Worm (Caenorhabditis elegans): ENCODE data around the gene F47B10.5.

DNA sequence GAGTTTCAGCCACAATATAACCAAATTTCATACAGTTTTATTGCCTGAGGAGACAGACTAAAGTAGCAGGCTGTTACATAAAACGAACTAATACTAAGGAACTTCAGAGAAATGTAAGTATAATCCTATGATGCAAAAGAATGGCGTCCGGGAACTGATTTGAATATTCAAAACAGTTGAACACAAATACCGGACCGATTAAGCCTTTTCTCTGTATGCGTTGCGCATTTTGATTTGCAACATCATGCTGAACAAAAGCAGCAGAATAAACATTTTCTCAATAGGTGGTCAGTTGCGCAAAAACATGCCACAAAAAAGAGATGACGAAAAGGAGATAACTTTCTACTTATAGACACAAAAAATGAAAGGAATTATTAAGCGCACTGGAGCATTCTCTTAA is 33.7 kb upstream of the F47B10.5 start:
- no peak for TF ChIP-seq pqm-1 (tag; optimal IDR thresholded peaks at IDR 0.05)
- TF ChIP-seq nhr-76 (tag; optimal IDR thresholded peaks at IDR 0.05) = no peak
- TF ChIP-seq jun-1 (tag; optimal IDR thresholded peaks at IDR 0.05) = no peak
